Fruit fly (Drosophila melanogaster) whole organism, embryonic: Measurements from ENCODE around the gene mRpS9.
A peak's percentile ranks its signal among the peaks of the same experiment; 100 is the strongest.

Experiments used
- B-H1 ChIP-seq: fragments of 200-800 bp; sonication (Bioruptor generic); IDR thresholded peaks from 3 replicates; pipeline ENCODE4 v1.3.6; 2022; ENCODE audit warnings: missing biosample characterization, missing genetic modification characterization
- BEAF-32 ChIP-seq: fragments of 200-800 bp; sonication (Bioruptor generic); optimal IDR thresholded peaks from 3 replicates; lab custom pipeline; 2017; ENCODE audit warnings: missing biosample characterization, missing genetic modification characterization, mild to moderate bottlenecking, moderate library complexity, missing genetic modification reagents
- Bteb2 ChIP-seq: fragments of 200-800 bp; sonication (Bioruptor generic); optimal IDR thresholded peaks from 2 replicates; lab custom pipeline; 2016; ENCODE audit warnings: missing biosample characterization, missing genetic modification characterization
- CG10267 ChIP-seq: fragments of 200-800 bp; sonication (Bioruptor generic); optimal IDR thresholded peaks from 2 replicates; lab custom pipeline; 2018; ENCODE audit warnings: missing biosample characterization, mild to moderate bottlenecking, missing genetic modification characterization, moderate library complexity
- CG10431 ChIP-seq: fragments of 200-800 bp; sonication (Bioruptor generic); optimal IDR thresholded peaks from 3 replicates; lab custom pipeline; 2018; ENCODE audit warnings: missing biosample characterization, mild to moderate bottlenecking, missing genetic modification characterization
- CG13424 ChIP-seq: fragments of 200-800 bp; sonication (Bioruptor generic); optimal IDR thresholded peaks from 2 replicates; lab custom pipeline; 2019; ENCODE audit warnings: missing biosample characterization, mild to moderate bottlenecking, missing genetic modification characterization, moderate library complexity
- CG14667 ChIP-seq: fragments of 200-800 bp; sonication (Bioruptor generic); IDR thresholded peaks from 2 replicates; pipeline ENCODE4 v1.3.6; 2022; ENCODE audit warnings: missing biosample characterization, missing genetic modification characterization
- CG14710 ChIP-seq: fragments of 200-800 bp; sonication (Bioruptor generic); optimal IDR thresholded peaks from 3 replicates; lab custom pipeline; 2019; ENCODE audit warnings: missing biosample characterization, mild to moderate bottlenecking, missing genetic modification characterization, moderate library complexity
- CG15514 ChIP-seq: fragments of 200-800 bp; sonication (Bioruptor generic); optimal IDR thresholded peaks from 3 replicates; lab custom pipeline; 2017; ENCODE audit warnings: missing biosample characterization, missing genetic modification characterization, mild to moderate bottlenecking, moderate library complexity, missing genetic modification reagents
- CG1603 ChIP-seq: fragments of 200-800 bp; sonication (Bioruptor generic); optimal IDR thresholded peaks from 2 replicates; lab custom pipeline; 2019; ENCODE audit warnings: missing biosample characterization, mild to moderate bottlenecking, missing genetic modification characterization, moderate library complexity
- CG16863 ChIP-seq: fragments of 200-800 bp; sonication (Bioruptor generic); optimal IDR thresholded peaks from 3 replicates; lab custom pipeline; 2016; ENCODE audit warnings: missing biosample characterization, missing genetic modification characterization
- CG17186 ChIP-seq: fragments of 200-800 bp; sonication (Bioruptor generic); optimal IDR thresholded peaks from 3 replicates; lab custom pipeline; 2017; ENCODE audit warnings: missing biosample characterization, missing genetic modification reagents, missing genetic modification characterization
- CG17829 ChIP-seq: fragments of 200-800 bp; optimal IDR thresholded peaks from 2 replicates; lab custom pipeline; 2019; ENCODE audit warnings: missing biosample characterization, mild to moderate bottlenecking, missing genetic modification characterization, moderate library complexity
- CG18011 ChIP-seq: fragments of 200-800 bp; sonication (Bioruptor generic); optimal IDR thresholded peaks from 2 replicates; lab custom pipeline; 2017; ENCODE audit warnings: missing biosample characterization, missing genetic modification characterization, mild to moderate bottlenecking, moderate library complexity, missing genotype
- CG1832 ChIP-seq: fragments of 200-800 bp; sonication (Bioruptor generic); optimal IDR thresholded peaks from 2 replicates; lab custom pipeline; 2017; ENCODE audit warnings: missing biosample characterization, mild to moderate bottlenecking, missing genetic modification characterization, inconsistent platforms
- CG31224 ChIP-seq: fragments of 200-800 bp; sonication (Bioruptor generic); IDR thresholded peaks from 2 replicates; pipeline ENCODE4 v1.3.6; 2022; ENCODE audit warnings: missing biosample characterization, missing genetic modification characterization
- CG4820 ChIP-seq: fragments of 200-800 bp; sonication (Bioruptor generic); optimal IDR thresholded peaks from 3 replicates; lab custom pipeline; 2016; ENCODE audit warnings: missing biosample characterization, missing genetic modification characterization
- CG5180 ChIP-seq: fragments of 200-800 bp; sonication (Bioruptor generic); optimal IDR thresholded peaks from 3 replicates; lab custom pipeline; 2017; ENCODE audit warnings: missing biosample characterization, missing genetic modification characterization, mild to moderate bottlenecking, moderate library complexity, missing genetic modification reagents
- CG6791 ChIP-seq: fragments of 200-800 bp; sonication (Bioruptor generic); IDR thresholded peaks from 3 replicates; pipeline ENCODE4 v1.3.6; 2022; ENCODE audit warnings: missing biosample characterization, missing genetic modification characterization; ENCODE audit not compliant: partially characterized antibody
- CG7745 ChIP-seq: fragments of 200-800 bp; sonication (Bioruptor generic); optimal IDR thresholded peaks from 2 replicates; lab custom pipeline; 2018; ENCODE audit warnings: missing biosample characterization, mild to moderate bottlenecking, missing genetic modification characterization, moderate library complexity
- CG7963 ChIP-seq: fragments of 200-800 bp; sonication (Bioruptor generic); IDR thresholded peaks from 3 replicates; pipeline ENCODE4 v1.3.6; 2022; ENCODE audit warnings: missing biosample characterization, missing genetic modification characterization; ENCODE audit not compliant: partially characterized antibody
- CG9215 ChIP-seq: fragments of 200-800 bp; sonication (Bioruptor generic); IDR thresholded peaks from 2 replicates; pipeline ENCODE4 v1.3.6; 2022; ENCODE audit warnings: missing biosample characterization, missing genetic modification characterization
- CG9437 ChIP-seq: fragments of 200-800 bp; sonication (Bioruptor generic); optimal IDR thresholded peaks from 2 replicates; lab custom pipeline; 2018; ENCODE audit warnings: missing biosample characterization, mild to moderate bottlenecking, missing genetic modification characterization
- CG9932 ChIP-seq: fragments of 200-800 bp; sonication (Bioruptor generic); IDR thresholded peaks from 2 replicates; pipeline ENCODE4 v1.3.6; 2022; ENCODE audit warnings: missing biosample characterization, missing genetic modification characterization
- Dip3 ChIP-seq: fragments of 200-800 bp; sonication (Bioruptor generic); optimal IDR thresholded peaks from 3 replicates; lab custom pipeline; 2016; ENCODE audit warnings: missing biosample characterization, missing genetic modification characterization
- E2f2 ChIP-seq: fragments of 200-800 bp; sonication (Bioruptor generic); IDR thresholded peaks from 2 replicates; pipeline ENCODE4 v1.3.6; 2022; ENCODE audit warnings: missing biosample characterization, missing genetic modification characterization
- HHEX ChIP-seq: fragments of 200-800 bp; sonication (Bioruptor generic); optimal IDR thresholded peaks from 3 replicates; lab custom pipeline; 2017; ENCODE audit warnings: missing biosample characterization, mild to moderate bottlenecking, missing genetic modification characterization, missing genetic modification reagents
- Hr3 ChIP-seq: fragments of 200-800 bp; sonication (Bioruptor generic); optimal IDR thresholded peaks from 3 replicates; lab custom pipeline; 2016; ENCODE audit warnings: missing biosample characterization, missing genetic modification characterization
- NK7.1 ChIP-seq: fragments of 200-800 bp; sonication (Bioruptor generic); optimal IDR thresholded peaks from 3 replicates; lab custom pipeline; 2016; ENCODE audit warnings: missing biosample characterization, missing genetic modification characterization
- Ptx1 ChIP-seq: fragments of 200-800 bp; sonication (Bioruptor generic); IDR thresholded peaks from 2 replicates; pipeline ENCODE4 v1.3.6; 2022; ENCODE audit warnings: missing biosample characterization, missing genetic modification characterization
- Sry-β ChIP-seq: fragments of 200-800 bp; sonication (Bioruptor generic); optimal IDR thresholded peaks from 2 replicates; lab custom pipeline; 2018; ENCODE audit warnings: missing biosample characterization, mild to moderate bottlenecking, missing genetic modification characterization, moderate library complexity
- bcd ChIP-seq: fragments of 200-800 bp; sonication (Bioruptor generic); optimal IDR thresholded peaks from 2 replicates; lab custom pipeline; 2017; ENCODE audit warnings: missing biosample characterization, mild to moderate bottlenecking, missing genetic modification characterization
- bsh ChIP-seq, 2 experiments: fragments of 200-800 bp; sonication (Bioruptor generic); optimal IDR thresholded peaks; 2 replicates each; lab custom pipeline; 2017 to 2018; ENCODE audit warnings: mild to moderate bottlenecking in 2 of 2, missing biosample characterization in 2 of 2, missing genetic modification characterization in 2 of 2, moderate library complexity in 1 of 2
- chif ChIP-seq, 2 experiments: fragments of 200-800 bp; sonication (Bioruptor generic); optimal IDR thresholded peaks; 3 replicates each; lab custom pipeline; 2016; ENCODE audit warnings: missing biosample characterization in 2 of 2, missing genetic modification characterization in 2 of 2
- ci ChIP-seq: fragments of 200-800 bp; sonication (Bioruptor generic); IDR thresholded peaks from 3 replicates; pipeline ENCODE4 v1.3.6; 2022; ENCODE audit warnings: missing biosample characterization, missing genetic modification characterization
- dan ChIP-seq: fragments of 200-800 bp; sonication (Bioruptor generic); IDR thresholded peaks from 2 replicates; pipeline ENCODE4 v1.3.6; 2022; ENCODE audit warnings: missing biosample characterization, missing genetic modification characterization
- dmrt11E ChIP-seq: fragments of 200-800 bp; sonication (Bioruptor generic); optimal IDR thresholded peaks from 3 replicates; lab custom pipeline; 2018; ENCODE audit warnings: missing biosample characterization, mild to moderate bottlenecking, missing genetic modification characterization, moderate library complexity
- hkb ChIP-seq, 2 experiments: fragments of 200-800 bp in 1 of 2; fragments of >200 bp in 1 of 2; sonication (Bioruptor generic) in 1 of 2; IDR thresholded peaks in 1 of 2; optimal IDR thresholded peaks in 1 of 2; 2 replicates each; pipeline versions ENCODE4 v1.3.6 to Lab custom; 2017 to 2022; ENCODE audit warnings: missing biosample characterization in 1 of 2, missing genetic modification characterization in 1 of 2
- kay ChIP-seq: fragments of 200-800 bp; sonication (Bioruptor generic); optimal IDR thresholded peaks from 2 replicates; lab custom pipeline; 2016; ENCODE audit warnings: missing biosample characterization, missing genetic modification characterization
- lov ChIP-seq, 2 experiments: fragments of 200-800 bp in 1 of 2; fragments of >200 bp in 1 of 2; sonication (Bioruptor generic) in 1 of 2; IDR thresholded peaks in 1 of 2; optimal IDR thresholded peaks in 1 of 2; 2 replicates in 1 of 2; 3 replicates in 1 of 2; pipeline versions ENCODE4 v1.3.6 to Lab custom; 2017 to 2022; ENCODE audit warnings: missing biosample characterization in 1 of 2, missing genetic modification characterization in 1 of 2
- nau ChIP-seq: fragments of 200-800 bp; sonication (Bioruptor generic); optimal IDR thresholded peaks from 3 replicates; lab custom pipeline; 2017; ENCODE audit warnings: missing biosample characterization, mild to moderate bottlenecking, missing genetic modification characterization, missing genetic modification reagents
- pnt ChIP-seq: fragments of 200-800 bp; sonication (Bioruptor generic); optimal IDR thresholded peaks from 3 replicates; lab custom pipeline; 2016; ENCODE audit warnings: missing biosample characterization, missing genetic modification characterization
- stwl ChIP-seq: fragments of 200-800 bp; sonication (Bioruptor generic); optimal IDR thresholded peaks from 3 replicates; lab custom pipeline; 2018; ENCODE audit warnings: missing biosample characterization, mild to moderate bottlenecking, missing genetic modification characterization, moderate library complexity
- tin ChIP-seq: fragments of 200-800 bp; sonication (Bioruptor generic); optimal IDR thresholded peaks from 3 replicates; lab custom pipeline; 2016; ENCODE audit warnings: missing biosample characterization, missing genetic modification characterization
- tio ChIP-seq: fragments of 200-800 bp; sonication (Bioruptor generic); optimal IDR thresholded peaks from 2 replicates; lab custom pipeline; 2017; ENCODE audit warnings: missing biosample characterization, missing genetic modification characterization, inconsistent platforms
- trem ChIP-seq: fragments of 200-800 bp; optimal IDR thresholded peaks from 3 replicates; lab custom pipeline; 2019; ENCODE audit warnings: missing biosample characterization, mild to moderate bottlenecking, missing genetic modification characterization, moderate library complexity
- ttk ChIP-seq: fragments of 200-800 bp; sonication (Bioruptor generic); IDR thresholded peaks from 2 replicates; pipeline ENCODE4 v2.1.2; 2022; ENCODE audit warnings: missing biosample characterization, missing genetic modification characterization
- vnd ChIP-seq: fragments of 200-800 bp; sonication (Bioruptor generic); IDR thresholded peaks from 3 replicates; pipeline ENCODE4 v1.3.6; 2022; ENCODE audit warnings: missing biosample characterization, missing genetic modification characterization; ENCODE audit not compliant: partially characterized antibody
- zen2 ChIP-seq: fragments of 200-800 bp; sonication (Bioruptor generic); IDR thresholded peaks from 3 replicates; pipeline ENCODE4 v1.3.6; 2022; ENCODE audit warnings: missing biosample characterization, missing genetic modification characterization; ENCODE audit not compliant: partially characterized antibody
- zfh1 ChIP-seq: fragments of 200-800 bp; sonication (Bioruptor generic); IDR thresholded peaks from 3 replicates; pipeline ENCODE4 v1.3.6; 2022; ENCODE audit warnings: missing biosample characterization, missing genetic modification characterization

Gene mRpS9

dm6 chr3R:7913139-7913538 is 10.7 kb upstream of the mRpS9 start, which contains the start of gene Rfk (continued):
- peak; percentile 7 for TF ChIP-seq dmrt11E
- no peak for TF ChIP-seq NK7.1
- peak; percentile 53 for TF ChIP-seq CG15514 (GFP tag; lab: Kevin White, UChicago)
- TF ChIP-seq ttk (GFP tag; lab: Robert Waterston, UW), result no peak
- peak; percentile 25 for TF ChIP-seq Hr3 (GFP tag; lab: Kevin White, UChicago)
- peak; percentile 53 for TF ChIP-seq CG1603 (tag; lab: Kevin White, UChicago)
- no peak for TF ChIP-seq CG7745 (tag; lab: Kevin White, UChicago)
- 0 out of 3 replicates have a peak, but pooled peaks have one; percentile 15 for TF ChIP-seq CG6791 (GFP tag; lab: Robert Waterston, UW)
- peak; percentile 24 for TF ChIP-seq kay (GFP tag; lab: Kevin White, UChicago)
- TF ChIP-seq tin (GFP tag; lab: Kevin White, UChicago), result no peak
- TF ChIP-seq CG17829, result peak; percentile 32
- TF ChIP-seq CG14710 (tag; lab: Kevin White, UChicago), result peak; percentile 39
- TF ChIP-seq pnt (GFP tag; lab: Kevin White, UChicago), result no peak
- no peak for TF ChIP-seq hkb (optimal IDR thresholded peaks at IDR 0.05; lab: Kevin White, UChicago)
- peak; percentile 26; the same call in 1 of the 2 replicates for TF ChIP-seq hkb (GFP tag; IDR thresholded peaks at IDR 0.05; lab: Robert Waterston, UW)
- TF ChIP-seq CG9215 (GFP tag; lab: Robert Waterston, UW), result no peak
- TF ChIP-seq CG9437 (GFP tag; lab: Kevin White, UChicago), result no peak
- TF ChIP-seq stwl, result peak; percentile 61
- peak; percentile 63 for TF ChIP-seq E2f2
- no peak for TF ChIP-seq zfh1 (GFP tag; lab: Robert Waterston, UW)
- 0 out of 2 replicates have a peak, but pooled peaks have one; percentile 14 for TF ChIP-seq CG9932 (GFP tag; lab: Robert Waterston, UW)
- TF ChIP-seq bsh (GFP tag; optimal IDR thresholded peaks at IDR 0.05; lab: Kevin White, UChicago), result peak in 1 of 2 experiments; percentile 28
- no peak for TF ChIP-seq nau (GFP tag; lab: Kevin White, UChicago)
- peak; percentile 56 for TF ChIP-seq CG10267
- TF ChIP-seq Dip3 (GFP tag; lab: Kevin White, UChicago), result no peak
- TF ChIP-seq HHEX (GFP tag; lab: Kevin White, UChicago), result no peak
- peak; percentile 47 for TF ChIP-seq CG13424
- TF ChIP-seq CG18011 (GFP tag; lab: Kevin White, UChicago), result no peak
- 0 out of 2 replicates have a peak, but pooled peaks have one; percentile 28 for TF ChIP-seq Ptx1 (GFP tag; lab: Robert Waterston, UW)
- no peak for TF ChIP-seq bcd (GFP tag; lab: Kevin White, UChicago)
- peak; percentile 29 for TF ChIP-seq BEAF-32 (GFP tag; lab: Kevin White, UChicago)
- no peak for TF ChIP-seq tio
- peak; percentile 36 for TF ChIP-seq Bteb2 (GFP tag; lab: Kevin White, UChicago)
- no peak for TF ChIP-seq CG4820 (GFP tag; lab: Kevin White, UChicago)
- TF ChIP-seq, all 482 proteins: peak for 73

DNA sequence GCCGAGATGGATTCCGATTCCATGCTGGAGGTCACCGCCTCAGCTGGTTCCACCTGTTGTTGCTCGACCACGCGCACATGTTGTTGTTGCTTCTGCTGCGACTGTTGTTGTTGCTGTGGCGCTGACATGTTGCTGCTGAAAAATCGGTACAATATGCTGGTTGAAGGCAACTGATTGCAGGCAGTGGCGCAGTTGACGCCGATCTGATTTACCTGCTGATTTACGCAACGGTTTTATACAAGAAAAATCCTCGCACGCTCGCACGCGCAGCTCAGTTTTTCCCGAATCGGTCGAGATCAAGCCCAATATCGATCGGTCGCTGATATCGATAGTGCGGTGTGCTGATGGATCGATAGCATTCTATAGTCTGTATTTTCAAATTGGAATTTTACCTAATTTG is 9.0 kb upstream of the mRpS9 start, which contains the start of gene Prat:
Prat (minus strand) TSS at position 298 of the 400 bp plus-strand sequence.
- TF ChIP-seq Sry-β (GFP tag; lab: Kevin White, UChicago) (no peak), CG5180 (GFP tag; lab: Kevin White, UChicago) (no peak), trem (peak; percentile 70), CG7963 (GFP tag; lab: Robert Waterston, UW) (peak; percentile 73), dan (GFP tag; lab: Robert Waterston, UW) (no peak), ci (no peak), CG17186 (GFP tag; lab: Kevin White, UChicago) (peak; percentile 46), chif (GFP tag; optimal IDR thresholded peaks at IDR 0.05; lab: Kevin White, UChicago) (no peak), B-H1 (GFP tag; lab: Robert Waterston, UW) (no peak), CG16863 (no peak), CG31224 (no peak), CG1832 (GFP tag; lab: Kevin White, UChicago) (no peak), CG10431 (GFP tag; lab: Kevin White, UChicago) (no peak), vnd (GFP tag; lab: Robert Waterston, UW) (peak; percentile 61), lov (optimal IDR thresholded peaks at IDR 0.05; lab: Kevin White, UChicago) (no peak), lov (GFP tag; IDR thresholded peaks at IDR 0.05; lab: Robert Waterston, UW) (no peak), CG14667 (GFP tag; lab: Robert Waterston, UW) (no peak), zen2 (GFP tag; lab: Robert Waterston, UW) (peak; percentile 35; the same call in 2 of the 3 replicates)
